Fruit fly (Drosophila melanogaster) whole organism, pupa: Measurements from ENCODE around the gene gzl.

Source experiments
- CG10348 ChIP-seq: fragments of 200-800 bp; sonication (Bioruptor generic); IDR thresholded peaks from 2 replicates; pipeline ENCODE4 v1.3.6; 2022; ENCODE audit warnings: missing biosample characterization, missing genetic modification characterization
- CG12605 ChIP-seq: fragments of 200-800 bp; sonication (Bioruptor generic); IDR thresholded peaks from 2 replicates; pipeline ENCODE4 v1.3.6; 2022; ENCODE audit warnings: missing biosample characterization, missing genetic modification characterization
- CG13204 ChIP-seq: fragments of 200-800 bp; sonication (Bioruptor generic); optimal IDR thresholded peaks from 2 replicates; lab custom pipeline; 2018; ENCODE audit warnings: missing biosample characterization, mild to moderate bottlenecking, missing genetic modification characterization, moderate library complexity
- CG14655 ChIP-seq: fragments of 200-800 bp; sonication (Bioruptor generic); optimal IDR thresholded peaks from 3 replicates; lab custom pipeline; 2017; ENCODE audit warnings: mild to moderate bottlenecking, missing biosample characterization, missing genetic modification reagents, missing genetic modification characterization
- CG15710 ChIP-seq: fragments of 200-800 bp; sonication (Bioruptor generic); optimal IDR thresholded peaks from 2 replicates; lab custom pipeline; 2018; ENCODE audit warnings: missing biosample characterization, mild to moderate bottlenecking, missing genetic modification characterization, moderate library complexity
- CG17806 ChIP-seq: fragments of 200-800 bp; sonication (Bioruptor generic); optimal IDR thresholded peaks from 2 replicates; lab custom pipeline; 2018; ENCODE audit warnings: missing biosample characterization, mild to moderate bottlenecking, missing genetic modification characterization, moderate library complexity
- CG32121 ChIP-seq: fragments of 200-800 bp; sonication (Bioruptor generic); IDR thresholded peaks from 2 replicates; pipeline ENCODE4 v1.3.6; 2022; ENCODE audit warnings: missing biosample characterization, missing genetic modification characterization
- CG34367 ChIP-seq: fragments of 200-800 bp; sonication (Bioruptor generic); optimal IDR thresholded peaks from 2 replicates; lab custom pipeline; 2018; ENCODE audit warnings: missing biosample characterization, mild to moderate bottlenecking, missing genetic modification characterization
- CG4496 ChIP-seq: fragments of 200-800 bp; sonication (Bioruptor generic); IDR thresholded peaks from 3 replicates; pipeline ENCODE4 v1.3.6; 2022; ENCODE audit warnings: missing biosample characterization, missing genetic modification characterization
- CG8159 ChIP-seq: fragments of 200-800 bp; sonication (Bioruptor generic); optimal IDR thresholded peaks from 3 replicates; lab custom pipeline; 2018; ENCODE audit warnings: missing biosample characterization, mild to moderate bottlenecking, missing genetic modification characterization, moderate library complexity
- CG8301 ChIP-seq: fragments of 200-800 bp; sonication (Bioruptor generic); optimal IDR thresholded peaks from 2 replicates; lab custom pipeline; 2018; ENCODE audit warnings: missing biosample characterization, mild to moderate bottlenecking, missing genetic modification characterization
- CG9948 ChIP-seq: fragments of 200-800 bp; sonication (Bioruptor generic); optimal IDR thresholded peaks from 2 replicates; lab custom pipeline; 2018; ENCODE audit warnings: missing biosample characterization, mild to moderate bottlenecking, missing genetic modification characterization, moderate library complexity
- D1 ChIP-seq: fragments of 200-800 bp; sonication (Bioruptor generic); optimal IDR thresholded peaks from 2 replicates; lab custom pipeline; 2018; ENCODE audit warnings: missing biosample characterization, mild to moderate bottlenecking, missing genetic modification characterization, moderate library complexity
- EcR ChIP-seq: fragments of 200-800 bp; sonication (Bioruptor generic); optimal IDR thresholded peaks from 3 replicates; lab custom pipeline; 2019; ENCODE audit warnings: missing biosample characterization, missing genetic modification characterization, mild to moderate bottlenecking, moderate library complexity, missing genetic modification reagents
- Ets98B ChIP-seq: fragments of 200-800 bp; sonication (Bioruptor generic); IDR thresholded peaks from 2 replicates; pipeline ENCODE4 v1.3.6; 2022; ENCODE audit warnings: missing biosample characterization, missing genetic modification characterization
- Pif1A ChIP-seq: fragments of 200-800 bp; sonication (Bioruptor generic); optimal IDR thresholded peaks from 3 replicates; lab custom pipeline; 2016; ENCODE audit warnings: missing biosample characterization, missing genetic modification characterization
- Pif1B ChIP-seq: fragments of 200-800 bp; sonication (Bioruptor generic); optimal IDR thresholded peaks from 3 replicates; lab custom pipeline; 2016; ENCODE audit warnings: missing biosample characterization, missing genetic modification characterization
- Snoo ChIP-seq: fragments of 200-800 bp; sonication (Bioruptor generic); optimal IDR thresholded peaks from 3 replicates; lab custom pipeline; 2017; ENCODE audit warnings: missing biosample characterization, mild to moderate bottlenecking, missing genetic modification characterization, inconsistent platforms
- fd96Ca ChIP-seq: fragments of 200-800 bp; sonication (Bioruptor generic); IDR thresholded peaks from 3 replicates; pipeline ENCODE4 v1.3.6; 2022; ENCODE audit warnings: missing biosample characterization, missing genetic modification characterization
- gl ChIP-seq: fragments of 200-800 bp; sonication (Bioruptor generic); optimal IDR thresholded peaks from 2 replicates; lab custom pipeline; 2018; ENCODE audit warnings: missing biosample characterization, mild to moderate bottlenecking, missing genetic modification characterization
- rn ChIP-seq: fragments of 200-800 bp; sonication (Bioruptor generic); IDR thresholded peaks from 2 replicates; pipeline ENCODE4 v1.3.6; 2022; ENCODE audit warnings: missing biosample characterization, missing genetic modification characterization

The gzl gene

DNA sequence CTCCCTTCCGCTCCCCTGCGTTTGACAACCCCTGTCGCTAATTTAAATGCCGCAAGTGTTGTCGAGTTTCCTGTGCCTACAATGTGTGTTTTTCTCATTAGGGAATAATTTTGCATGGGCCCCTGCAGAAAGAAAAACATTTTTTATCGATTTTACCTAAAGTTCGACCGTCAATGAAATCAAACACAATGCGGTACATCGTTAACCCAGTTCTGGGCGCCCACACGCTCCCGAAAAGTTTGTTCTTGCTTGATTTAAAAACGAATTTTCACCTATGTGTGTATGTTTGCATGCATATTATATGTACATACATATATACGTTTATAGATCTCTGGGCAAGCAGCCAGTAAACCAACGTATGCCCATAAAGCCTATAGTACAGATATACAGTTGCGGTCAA, 30.3 kb upstream of the gzl start:
- no peak for TF ChIP-seq EcR
- TF ChIP-seq CG32121 (GFP tag; lab: Robert Waterston, UW): no peak

DNA sequence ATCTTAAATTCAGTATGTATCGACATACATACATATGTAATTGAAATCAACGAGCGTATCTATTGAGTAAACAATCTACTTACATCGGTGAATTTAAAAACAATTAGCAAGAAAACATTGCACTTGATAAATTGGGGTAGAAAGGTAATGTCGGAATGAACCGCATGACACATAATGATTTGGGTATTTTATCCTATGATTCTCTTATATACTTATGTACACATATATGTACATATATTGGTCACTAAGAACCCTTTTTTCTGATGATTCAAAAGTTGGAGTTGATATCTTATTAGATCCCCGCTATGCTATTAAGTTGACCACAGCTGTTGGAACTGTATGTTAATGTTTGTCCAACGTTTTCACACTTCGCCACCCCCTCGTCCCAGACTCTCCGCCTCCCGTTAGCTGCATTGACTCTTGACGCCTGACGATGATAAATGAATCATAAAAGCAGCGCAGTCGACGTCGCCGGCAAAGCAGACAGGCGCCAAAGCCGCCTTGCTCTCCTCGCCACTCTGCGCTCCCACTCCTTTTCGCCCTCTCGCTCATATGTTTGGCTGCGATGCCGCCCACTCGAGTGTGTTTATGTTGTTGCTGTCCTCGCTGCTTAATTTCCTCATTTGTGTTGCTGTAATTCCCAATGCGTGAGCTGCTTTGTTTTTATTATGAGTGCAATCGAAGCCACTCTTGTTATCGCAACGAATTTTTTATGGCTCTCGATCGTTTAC, 29.7 kb upstream of the gzl start:
- TF ChIP-seq CG13204 (GFP tag; lab: Kevin White, UChicago) (peak; percentile 28), gl (tag; lab: Kevin White, UChicago) (no peak), CG34367 (tag; lab: Kevin White, UChicago) (peak; percentile 36), Pif1A (GFP tag; lab: Kevin White, UChicago) (no peak), CG15710 (tag; lab: Kevin White, UChicago) (peak; percentile 43), D1 (tag; lab: Kevin White, UChicago) (no peak), rn (GFP tag; lab: Robert Waterston, UW) (no peak), CG8159 (tag; lab: Kevin White, UChicago) (peak; percentile 50), Pif1B (GFP tag; lab: Kevin White, UChicago) (no peak), CG32121 (GFP tag; lab: Robert Waterston, UW) (peak; percentile 37; the same call in 1 of the 2 replicates), CG14655 (GFP tag; lab: Kevin White, UChicago) (peak; percentile 77), CG4496 (peak; percentile 60; the same call in 2 of the 3 replicates), CG9948 (peak; percentile 54), CG12605 (no peak), Snoo (tag; lab: Kevin White, UChicago) (no peak), CG17806 (tag; lab: Kevin White, UChicago) (peak; percentile 31), Ets98B (GFP tag; lab: Robert Waterston, UW) (no peak; the same call in 1 of the 2 replicates), CG10348 (GFP tag; lab: Robert Waterston, UW) (0 out of 2 replicates have a peak, but pooled peaks have one; percentile 19), CG8301 (tag; lab: Kevin White, UChicago) (peak; percentile 69), fd96Ca (no peak), EcR (peak; percentile 24)

DNA sequence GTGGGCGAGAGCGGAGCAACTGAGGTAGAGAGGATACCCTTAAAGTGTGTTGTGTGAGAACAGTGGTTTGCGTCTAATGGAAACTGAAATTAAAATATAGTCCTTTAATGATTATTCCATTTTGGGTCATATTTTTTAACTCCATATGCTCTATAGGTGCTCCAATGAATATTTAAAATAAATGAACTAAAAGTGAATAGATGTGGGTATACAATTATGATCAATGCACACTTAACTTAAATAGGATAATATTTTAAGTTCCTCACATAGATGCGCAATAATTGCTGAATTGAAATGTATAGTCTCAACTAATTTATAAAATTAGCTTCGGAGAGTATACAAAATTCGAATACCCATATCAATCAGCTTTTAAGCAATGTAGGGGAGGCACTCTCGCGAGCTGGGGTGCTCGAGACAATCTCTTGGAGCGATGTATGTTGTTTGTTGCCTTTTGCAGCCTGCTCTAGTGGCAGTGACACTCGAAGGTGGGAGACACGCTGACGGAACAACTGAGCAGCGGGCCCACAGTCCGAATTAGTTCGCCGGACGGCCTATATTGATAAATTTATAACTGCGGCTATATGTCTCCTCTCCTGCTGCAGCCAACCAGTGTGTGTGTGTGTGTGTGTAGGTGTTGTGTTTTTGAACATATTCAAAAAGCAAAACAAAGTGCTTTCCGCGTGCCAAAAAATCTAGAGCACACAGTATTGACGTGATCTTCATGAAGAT, 28.9 kb upstream of the gzl start:
- TF ChIP-seq D1 (tag; lab: Kevin White, UChicago) (peak; percentile 39), Snoo (tag; lab: Kevin White, UChicago) (peak; percentile 65), CG17806 (tag; lab: Kevin White, UChicago) (peak; percentile 79), CG34367 (tag; lab: Kevin White, UChicago) (peak; percentile 70), CG8301 (tag; lab: Kevin White, UChicago) (peak; percentile 82), CG12605 (no peak), CG4496 (peak; percentile 72; the same call in 2 of the 3 replicates), Ets98B (GFP tag; lab: Robert Waterston, UW) (no peak; the same call in 1 of the 2 replicates), gl (tag; lab: Kevin White, UChicago) (peak; percentile 39), CG14655 (GFP tag; lab: Kevin White, UChicago) (no peak), Pif1B (GFP tag; lab: Kevin White, UChicago) (peak; percentile 73), CG15710 (tag; lab: Kevin White, UChicago) (peak; percentile 71), rn (GFP tag; lab: Robert Waterston, UW) (no peak), Pif1A (GFP tag; lab: Kevin White, UChicago) (peak; percentile 82), CG8159 (tag; lab: Kevin White, UChicago) (peak; percentile 84), CG32121 (GFP tag; lab: Robert Waterston, UW) (peak; percentile 54), EcR (no peak), fd96Ca (no peak), CG10348 (GFP tag; lab: Robert Waterston, UW) (no peak), CG9948 (peak; percentile 79), CG13204 (GFP tag; lab: Kevin White, UChicago) (no peak)

DNA sequence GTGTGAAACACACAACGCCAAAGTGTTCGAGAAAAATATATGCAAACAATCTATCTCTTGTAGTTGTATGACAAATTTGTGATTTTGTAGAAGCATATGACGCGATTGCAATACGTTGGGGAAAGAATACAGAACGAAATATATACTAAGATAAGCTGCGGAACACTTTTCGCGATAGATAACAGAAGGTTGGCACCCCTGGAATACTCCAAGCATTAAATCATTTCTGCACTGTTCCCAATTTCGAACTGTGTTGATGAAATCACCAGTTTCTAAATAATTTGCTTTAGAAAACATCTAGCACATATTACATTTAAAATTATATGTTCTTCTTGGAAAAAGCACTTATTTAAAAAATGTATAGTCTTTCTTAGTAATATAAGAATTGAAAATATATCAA, 28.3 kb upstream of the gzl start:
- no peak for TF ChIP-seq CG10348 (GFP tag; lab: Robert Waterston, UW)
- no peak for TF ChIP-seq Ets98B (GFP tag; lab: Robert Waterston, UW)
- TF ChIP-seq EcR: no peak
- no peak for TF ChIP-seq CG32121 (GFP tag; lab: Robert Waterston, UW)
- no peak for TF ChIP-seq CG8301 (tag; lab: Kevin White, UChicago)
- no peak for TF ChIP-seq D1 (tag; lab: Kevin White, UChicago)
- TF ChIP-seq rn (GFP tag; lab: Robert Waterston, UW): no peak
- no peak for TF ChIP-seq CG12605
- no peak for TF ChIP-seq CG8159 (tag; lab: Kevin White, UChicago)
- no peak for TF ChIP-seq CG17806 (tag; lab: Kevin White, UChicago)
- no peak for TF ChIP-seq Pif1B (GFP tag; lab: Kevin White, UChicago)
- TF ChIP-seq fd96Ca: no peak
- no peak for TF ChIP-seq Pif1A (GFP tag; lab: Kevin White, UChicago)

DNA sequence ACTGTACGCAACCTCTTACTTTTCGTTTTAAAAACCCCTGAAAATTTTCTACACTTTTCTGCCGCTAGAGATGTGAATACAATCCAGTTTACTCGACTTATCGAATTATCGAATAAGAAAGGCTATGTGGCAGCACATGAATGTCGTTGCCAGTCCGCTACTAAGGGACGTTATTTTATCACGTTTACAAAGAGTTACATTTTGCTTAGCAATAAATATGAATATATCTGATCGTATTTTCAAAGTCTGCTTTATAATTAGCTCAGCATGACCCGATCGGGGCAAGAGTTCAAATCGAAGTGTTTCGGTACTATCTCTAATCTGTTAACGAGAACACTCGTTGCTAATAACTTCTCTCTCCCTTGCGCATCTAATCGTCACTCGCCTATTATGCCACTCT, 14.6 kb upstream of the gzl start, which contains the start of gene CG42724:
CG42724 (minus strand) TSS at position 189 of the 400 bp plus-strand sequence.
- peak; percentile 28; the same call in 1 of the 2 replicates for TF ChIP-seq Ets98B (GFP tag; lab: Robert Waterston, UW)
- no peak for TF ChIP-seq CG32121 (GFP tag; lab: Robert Waterston, UW)
- TF ChIP-seq rn (GFP tag; lab: Robert Waterston, UW): no peak
- TF ChIP-seq fd96Ca: peak; percentile 73
- no peak for TF ChIP-seq CG10348 (GFP tag; lab: Robert Waterston, UW)
